Worm (Caenorhabditis elegans): Measurements from ENCODE around the gene F16G10.5.
A peak's percentile ranks its signal among the peaks of the same experiment; 100 is the strongest.

Gene F16G10.5

DNA sequence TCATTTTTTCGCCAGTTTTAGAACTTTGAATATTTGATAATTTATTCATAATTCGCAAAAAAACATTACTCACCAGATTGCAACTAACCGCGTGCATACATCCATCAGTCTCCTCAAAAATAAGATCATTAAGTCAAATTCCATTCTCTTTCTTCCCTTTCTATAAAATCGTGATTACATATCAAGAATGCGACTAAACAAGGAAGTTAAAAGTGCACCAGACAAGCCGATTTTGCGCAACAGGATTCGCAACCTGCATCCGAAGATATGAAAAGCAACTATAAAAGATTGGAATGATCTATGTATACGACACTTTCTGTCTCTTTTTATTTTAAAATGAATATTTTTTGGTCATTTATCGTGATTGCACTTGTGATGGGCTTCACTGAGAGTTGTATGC, 1.8 kb downstream of the F16G10.5 start, which contains the start of gene hpo-25:
TSS of gene hpo-25 (plus strand) at position 301 of the 400 bp plus-strand sequence.
- TF ChIP-seq ztf-11 (tag; optimal IDR thresholded peaks at IDR 0.05) (no peak), nhr-77 (tag; optimal IDR thresholded peaks at IDR 0.05) (no peak), ceh-9 (tag; optimal IDR thresholded peaks at IDR 0.05) (no peak), ceh-82 (tag; optimal IDR thresholded peaks at IDR 0.05) (no peak), nhr-11 (tag; optimal IDR thresholded peaks at IDR 0.05) (no peak), nhr-43 (tag; optimal IDR thresholded peaks at IDR 0.05; ENCODE audit: poor library complexity, severe bottlenecking) (no peak), nhr-23 (tag; optimal IDR thresholded peaks at IDR 0.05) (no peak), elt-2 (tag; optimal IDR thresholded peaks at IDR 0.05) (no peak), fkh-10 (GFP tag; optimal IDR thresholded peaks at IDR 0.05) (no peak), mdl-1 (tag; optimal IDR thresholded peaks at IDR 0.05) (no peak)

DNA sequence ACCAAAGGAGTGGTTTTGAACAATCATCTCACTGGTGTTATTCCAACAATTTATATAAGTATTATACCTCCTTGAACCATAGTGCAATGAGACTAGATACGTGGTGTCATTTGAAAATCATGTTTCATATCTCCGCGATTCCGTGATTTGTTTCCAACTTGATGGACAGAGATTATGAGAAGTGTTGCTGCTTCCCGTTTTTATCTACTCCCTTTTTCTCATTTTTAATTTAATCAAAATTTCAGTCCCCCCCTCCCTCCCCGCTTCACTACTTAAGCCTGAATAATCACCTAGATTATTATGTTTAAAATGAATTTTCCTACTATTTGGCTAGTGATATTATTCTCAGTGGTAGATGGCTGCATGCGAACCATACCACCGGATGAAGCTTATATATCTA, 5.0 kb downstream of the F16G10.5 start, which contains the start of gene F16G10.3:
TSS of gene F16G10.3 (plus strand) at position 301 of the 400 bp plus-strand sequence.
- TF ChIP-seq egl-5 (tag; optimal IDR thresholded peaks at IDR 0.05) (no peak), hmg-11 (tag; optimal IDR thresholded peaks at IDR 0.05) (no peak), fos-1 (tag; optimal IDR thresholded peaks at IDR 0.05) (no peak), lin-39 (tag; optimal IDR thresholded peaks at IDR 0.05) (no peak), tbx-2 (tag; optimal IDR thresholded peaks at IDR 0.05) (no peak), ceh-82 (tag; optimal IDR thresholded peaks at IDR 0.05) (no peak), ZK546.5 (tag; optimal IDR thresholded peaks at IDR 0.05) (no peak), egl-27 (tag; optimal IDR thresholded peaks at IDR 0.05) (no peak), elt-2 (tag; optimal IDR thresholded peaks at IDR 0.05) (no peak)

- TF ChIP-seq ZK546.5 (tag; optimal IDR thresholded peaks at IDR 0.05) (no peak), zag-1 (tag; optimal IDR thresholded peaks at IDR 0.05) (no peak), mdl-1 (tag; optimal IDR thresholded peaks at IDR 0.05) (no peak), ceh-82 (tag; optimal IDR thresholded peaks at IDR 0.05) (no peak), egl-27 (tag; optimal IDR thresholded peaks at IDR 0.05) (no peak), aly-2 (tag; optimal IDR thresholded peaks at IDR 0.05) (no peak)
These were observed 7.9 kb downstream of the F16G10.5 start, which contains the start of gene F16G10.2 for ce11 chrII:2374973-2375372. Gene F16G10.2, plus strand, starts transcription at chrII:2375273.

DNA sequence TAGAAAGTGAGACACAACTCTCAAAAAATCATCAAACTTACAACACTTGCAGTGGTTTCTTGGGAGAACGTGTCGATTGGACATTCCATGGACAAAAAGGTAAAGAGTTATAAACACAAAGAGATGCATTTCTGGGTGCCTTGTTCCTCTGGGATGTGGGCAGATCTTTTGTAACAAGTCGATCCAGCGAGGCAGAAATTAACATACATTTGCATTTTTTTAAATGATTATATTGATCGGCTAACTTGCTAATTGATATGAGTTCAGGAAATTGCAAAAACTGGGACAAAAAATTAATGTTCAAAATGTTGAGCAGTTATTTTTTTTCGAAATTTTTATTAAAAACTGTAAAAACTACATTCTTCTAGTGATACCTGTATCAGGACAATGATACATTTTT, 10.6 kb downstream of the F16G10.5 start, which contains the start of gene F16G10.6:
TSS of gene F16G10.6 (minus strand) at position 101 of the 400 bp plus-strand sequence.
- TF ChIP-seq jun-1 (tag; optimal IDR thresholded peaks at IDR 0.05): no peak

- TF ChIP-seq mml-1 (tag; optimal IDR thresholded peaks at IDR 0.05) (no peak), hmg-11 (tag; optimal IDR thresholded peaks at IDR 0.05) (no peak), elt-2 (tag; optimal IDR thresholded peaks at IDR 0.05) (peak; percentile 100), ceh-28 (tag; optimal IDR thresholded peaks at IDR 0.05) (peak; percentile 5), egl-27 (tag; optimal IDR thresholded peaks at IDR 0.05) (peak; percentile 93), pqm-1 (tag; optimal IDR thresholded peaks at IDR 0.05) (peak; percentile 98), fos-1 (tag; optimal IDR thresholded peaks at IDR 0.05) (peak; percentile 80), pha-4 (tag; optimal IDR thresholded peaks at IDR 0.05) (peak; percentile 79), nhr-43 (tag; optimal IDR thresholded peaks at IDR 0.05; ENCODE audit: poor library complexity, severe bottlenecking) (no peak), lsy-12 (tag; optimal IDR thresholded peaks at IDR 0.05) (peak; percentile 91), fkh-10 (GFP tag; optimal IDR thresholded peaks at IDR 0.05) (no peak), ztf-11 (tag; optimal IDR thresholded peaks at IDR 0.05) (no peak), jun-1 (tag; optimal IDR thresholded peaks at IDR 0.05) (peak; percentile 99)
These were observed 11.4 kb downstream of the F16G10.5 start for ce11 chrII:2378465-2379009.

DNA sequence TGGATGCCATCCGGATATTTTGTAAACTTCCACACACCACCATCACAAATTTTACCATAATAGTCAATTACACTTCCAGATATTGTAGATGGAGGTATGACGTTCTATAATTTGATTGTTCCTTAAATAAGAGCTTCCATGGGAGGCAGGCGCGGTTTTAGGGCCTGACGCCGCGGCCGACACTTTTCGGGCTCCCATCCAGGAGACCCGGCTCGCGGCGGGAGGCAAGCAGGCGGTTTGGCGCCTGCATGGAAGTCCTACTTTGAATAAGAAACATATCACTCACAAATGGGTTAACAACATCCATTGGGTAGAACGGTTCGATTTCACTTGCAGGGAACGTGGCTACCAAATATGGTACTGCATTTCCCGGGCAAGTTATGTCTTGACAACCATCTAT, 12.6 kb downstream of the F16G10.5 start:
- no peak for TF ChIP-seq nhr-11 (tag; optimal IDR thresholded peaks at IDR 0.05)
- no peak for TF ChIP-seq nfya-1 (tag; optimal IDR thresholded peaks at IDR 0.05; ENCODE audit: insufficient read depth)
- no peak for TF ChIP-seq nhr-43 (tag; optimal IDR thresholded peaks at IDR 0.05; ENCODE audit: poor library complexity, severe bottlenecking)
- no peak for TF ChIP-seq ceh-16 (tag; optimal IDR thresholded peaks at IDR 0.05)
- no peak for TF ChIP-seq fos-1 (tag; optimal IDR thresholded peaks at IDR 0.05)
- TF ChIP-seq ztf-4 (tag; optimal IDR thresholded peaks at IDR 0.05): no peak
- no peak for TF ChIP-seq egl-5 (tag; optimal IDR thresholded peaks at IDR 0.05)
- TF ChIP-seq ceh-28 (tag; optimal IDR thresholded peaks at IDR 0.05): no peak
- no peak for TF ChIP-seq ceh-9 (tag; optimal IDR thresholded peaks at IDR 0.05)
- no peak for TF ChIP-seq ztf-11 (tag; optimal IDR thresholded peaks at IDR 0.05)
- no peak for TF ChIP-seq aly-2 (tag; optimal IDR thresholded peaks at IDR 0.05)
- no peak for TF ChIP-seq unc-62 (GFP tag; optimal IDR thresholded peaks at IDR 0.05)
- TF ChIP-seq eor-1 (tag; optimal IDR thresholded peaks at IDR 0.05): no peak
- no peak for TF ChIP-seq nhr-67 (tag; optimal IDR thresholded peaks at IDR 0.05)
- no peak for TF ChIP-seq fkh-2 (tag; optimal IDR thresholded peaks at IDR 0.05)
- no peak for TF ChIP-seq nhr-77 (tag; optimal IDR thresholded peaks at IDR 0.05)
- TF ChIP-seq mdl-1 (tag; optimal IDR thresholded peaks at IDR 0.05): no peak
- no peak for TF ChIP-seq ZK546.5 (tag; optimal IDR thresholded peaks at IDR 0.05)
- no peak for TF ChIP-seq lin-15B (tag; optimal IDR thresholded peaks at IDR 0.05)

Measured in whole organism, L3 larva.